Worm (Caenorhabditis elegans) whole organism, L3 larva: Measurements from ENCODE around the gene cab-1.

Experiments used
- ZK546.5 ChIP-seq: sonication (generic microtip); optimal IDR thresholded peaks from 2 replicates; lab custom pipeline; 2017; ENCODE audit warnings: missing biosample characterization, missing genetic modification characterization
- ama-1 ChIP-seq: fragments of 150-350 bp; optimal IDR thresholded peaks from 2 replicates; lab custom pipeline; 2018
- ceh-16 ChIP-seq: sonication (generic microtip); optimal IDR thresholded peaks from 2 replicates; lab custom pipeline; 2017; ENCODE audit warnings: missing biosample characterization, missing genetic modification characterization
- ceh-28 ChIP-seq: fragments of 150-350 bp; optimal IDR thresholded peaks from 2 replicates; lab custom pipeline; 2014; ENCODE audit warnings: missing biosample characterization, missing genetic modification reagents, missing genetic modification characterization
- ceh-82 ChIP-seq: fragments of 150-350 bp; optimal IDR thresholded peaks from 2 replicates; lab custom pipeline; 2014; ENCODE audit warnings: missing biosample characterization, missing genetic modification characterization
- daf-12 ChIP-seq: fragments of 150-350 bp; optimal IDR thresholded peaks from 2 replicates; lab custom pipeline; 2014; ENCODE audit warnings: missing biosample characterization, missing genetic modification reagents, missing genetic modification characterization
- egl-27 ChIP-seq: sonication (generic microtip); optimal IDR thresholded peaks from 4 replicates; lab custom pipeline; 2017; ENCODE audit warnings: missing biosample characterization, missing genetic modification reagents, missing genetic modification characterization
- egl-5 ChIP-seq: fragments of 150-350 bp; optimal IDR thresholded peaks from 2 replicates; lab custom pipeline; 2017; ENCODE audit warnings: missing biosample characterization, missing genetic modification reagents, missing genetic modification characterization, inconsistent platforms
- elt-1 ChIP-seq: fragments of 150-350 bp; optimal IDR thresholded peaks from 2 replicates; lab custom pipeline; 2014; ENCODE audit warnings: missing biosample characterization, missing genetic modification characterization
- elt-2 ChIP-seq: sonication (generic microtip); optimal IDR thresholded peaks from 2 replicates; lab custom pipeline; 2016; ENCODE audit warnings: missing genetic modification reagents, mild to moderate bottlenecking, missing genetic modification characterization, missing compliant biosample characterization
- eor-1 ChIP-seq, 2 experiments: fragments of 150-350 bp; optimal IDR thresholded peaks; 2 replicates each; lab custom pipeline; 2014 to 2018; ENCODE audit warnings: missing biosample characterization in 2 of 2, missing genetic modification characterization in 2 of 2
- fkh-10 ChIP-seq: sonication (generic microtip); optimal IDR thresholded peaks from 2 replicates; lab custom pipeline; 2017; ENCODE audit warnings: missing biosample characterization, missing genetic modification reagents, missing genetic modification characterization
- fkh-2 ChIP-seq: fragments of 150-350 bp; optimal IDR thresholded peaks from 2 replicates; lab custom pipeline; 2014; ENCODE audit warnings: missing biosample characterization, missing genetic modification reagents, missing genetic modification characterization
- fos-1 ChIP-seq: fragments of 150-350 bp; optimal IDR thresholded peaks from 2 replicates; lab custom pipeline; 2014; ENCODE audit warnings: missing biosample characterization, missing genetic modification characterization
- hmg-11 ChIP-seq: sonication (generic microtip); optimal IDR thresholded peaks from 2 replicates; lab custom pipeline; 2016; ENCODE audit warnings: missing genetic modification characterization, missing compliant biosample characterization
- jun-1 ChIP-seq: fragments of 150-350 bp; optimal IDR thresholded peaks from 2 replicates; lab custom pipeline; 2014; ENCODE audit warnings: missing biosample characterization, missing genetic modification reagents, missing genetic modification characterization
- lsy-12 ChIP-seq: sonication (generic microtip); optimal IDR thresholded peaks from 2 replicates; lab custom pipeline; 2016; ENCODE audit warnings: mild to moderate bottlenecking, missing genetic modification characterization, missing compliant biosample characterization
- mdl-1 ChIP-seq: fragments of 150-350 bp; optimal IDR thresholded peaks from 2 replicates; lab custom pipeline; 2014; ENCODE audit warnings: missing biosample characterization, missing genetic modification characterization
- mml-1 ChIP-seq: fragments of 150-350 bp; sonication (generic microtip); optimal IDR thresholded peaks from 3 replicates; lab custom pipeline; 2014; ENCODE audit warnings: missing biosample characterization, missing genetic modification characterization
- nfya-1 ChIP-seq: sonication (generic microtip); optimal IDR thresholded peaks from 2 replicates; lab custom pipeline; 2017; ENCODE audit warnings: missing genetic modification characterization, mild to moderate bottlenecking, missing compliant biosample characterization, antibody characterized with exemption, moderate library complexity; ENCODE audit not compliant: insufficient read depth
- nhr-11 ChIP-seq: fragments of 150-350 bp; optimal IDR thresholded peaks from 2 replicates; lab custom pipeline; 2014; ENCODE audit warnings: missing biosample characterization, missing genetic modification characterization
- nhr-12 ChIP-seq: fragments of 150-350 bp; optimal IDR thresholded peaks from 2 replicates; lab custom pipeline; 2014; ENCODE audit warnings: missing biosample characterization, missing genetic modification characterization
- nhr-23 ChIP-seq: fragments of 150-350 bp; optimal IDR thresholded peaks from 2 replicates; lab custom pipeline; 2014; ENCODE audit warnings: missing biosample characterization, missing genetic modification reagents, missing genetic modification characterization
- nhr-237 ChIP-seq: fragments of 150-350 bp; optimal IDR thresholded peaks from 2 replicates; lab custom pipeline; 2014; ENCODE audit warnings: missing biosample characterization, missing genetic modification characterization
- nhr-25 ChIP-seq: sonication (generic microtip); optimal IDR thresholded peaks from 2 replicates; lab custom pipeline; 2017; ENCODE audit warnings: missing biosample characterization, missing genetic modification characterization
- nhr-28 ChIP-seq: fragments of 150-350 bp; optimal IDR thresholded peaks from 2 replicates; lab custom pipeline; 2014; ENCODE audit warnings: missing biosample characterization, missing genetic modification characterization
- nhr-43 ChIP-seq: sonication (generic microtip); optimal IDR thresholded peaks from 2 replicates; lab custom pipeline; 2016; ENCODE audit warnings: mild to moderate bottlenecking, missing genetic modification characterization, missing compliant biosample characterization; ENCODE audit not compliant: poor library complexity, severe bottlenecking
- nhr-67 ChIP-seq: fragments of 150-350 bp; optimal IDR thresholded peaks from 2 replicates; lab custom pipeline; 2014; ENCODE audit warnings: missing biosample characterization, missing genetic modification characterization
- nhr-76 ChIP-seq: fragments of 150-350 bp; sonication (generic microtip); optimal IDR thresholded peaks from 5 replicates; lab custom pipeline; 2014; ENCODE audit warnings: missing biosample characterization, missing genetic modification characterization
- nhr-77 ChIP-seq: fragments of 150-350 bp; optimal IDR thresholded peaks from 2 replicates; lab custom pipeline; 2014; ENCODE audit warnings: missing biosample characterization, missing genetic modification characterization
- pha-4 ChIP-seq: fragments of 150-350 bp; optimal IDR thresholded peaks from 2 replicates; lab custom pipeline; 2014; ENCODE audit warnings: missing biosample characterization, missing genetic modification reagents, missing genetic modification characterization
- pqm-1 ChIP-seq: fragments of 150-350 bp; optimal IDR thresholded peaks from 2 replicates; lab custom pipeline; 2017; ENCODE audit warnings: missing biosample characterization, missing genetic modification characterization, inconsistent platforms
- sea-2 ChIP-seq: fragments of 150-350 bp; sonication (generic microtip); optimal IDR thresholded peaks from 4 replicates; lab custom pipeline; 2014; ENCODE audit warnings: missing biosample characterization, missing genetic modification reagents, missing genetic modification characterization
- snpc-4 ChIP-seq: fragments of 150-350 bp; optimal IDR thresholded peaks from 2 replicates; lab custom pipeline; 2014; ENCODE audit warnings: missing biosample characterization, missing genetic modification characterization
- tbx-2 ChIP-seq: sonication (generic microtip); optimal IDR thresholded peaks from 2 replicates; lab custom pipeline; 2016; ENCODE audit warnings: mild to moderate bottlenecking, missing genetic modification characterization, missing compliant biosample characterization
- unc-39 ChIP-seq: sonication (generic microtip); optimal IDR thresholded peaks from 4 replicates; lab custom pipeline; 2017; ENCODE audit warnings: missing biosample characterization, missing genetic modification characterization
- unc-62 ChIP-seq: fragments of 150-350 bp; sonication (generic microtip); optimal IDR thresholded peaks from 4 replicates; lab custom pipeline; 2014; ENCODE audit warnings: missing biosample characterization, missing genetic modification reagents, missing genetic modification characterization
- zag-1 ChIP-seq: fragments of 150-350 bp; optimal IDR thresholded peaks from 2 replicates; lab custom pipeline; 2014; ENCODE audit warnings: missing biosample characterization, missing genetic modification characterization
- ztf-11 ChIP-seq: fragments of 150-350 bp; optimal IDR thresholded peaks from 2 replicates; lab custom pipeline; 2014; ENCODE audit warnings: missing biosample characterization, missing genetic modification characterization
- ztf-4 ChIP-seq: fragments of 150-350 bp; optimal IDR thresholded peaks from 2 replicates; lab custom pipeline; 2014; ENCODE audit warnings: missing biosample characterization, missing genetic modification characterization

Gene cab-1

ce11 chrX:12176394-12176793, 36.3 kb downstream of the cab-1 start (continued):
- TF ChIP-seq fos-1 (tag; lab: Kevin White, UChicago) (no peak), ceh-82 (tag; lab: Kevin White, UChicago) (no peak), unc-62 (GFP tag; lab: Kevin White, UChicago) (no peak), lsy-12 (no peak)

ce11 chrX:12175667-12176278, 36.9 kb downstream of the cab-1 start:
- TF ChIP-seq nhr-23, result peak; percentile 47
- peak; percentile 56 for TF ChIP-seq nhr-43 (tag; lab: Kevin White, UChicago)
- TF ChIP-seq ceh-28 (tag; lab: Kevin White, UChicago), result no peak

ce11 chrX:12174686-12175404, 37.9 kb downstream of the cab-1 start:
- TF ChIP-seq pqm-1 (tag; lab: Kevin White, UChicago) (peak; percentile 41), egl-27 (no peak), pha-4 (tag; lab: Kevin White, UChicago) (peak; percentile 13), hmg-11 (peak; percentile 5), sea-2 (GFP tag; lab: Kevin White, UChicago) (no peak), mml-1 (tag; lab: Kevin White, UChicago) (no peak), elt-2 (tag; lab: Kevin White, UChicago) (peak; percentile 39), daf-12 (no peak), nfya-1 (peak; percentile 11)
- TF ChIP-seq, all 47 proteins: peak for 5

- TF ChIP-seq nhr-28 (tag; lab: Kevin White, UChicago), result no peak
- no peak for TF ChIP-seq fos-1 (tag; lab: Kevin White, UChicago)
- TF ChIP-seq pqm-1 (tag; lab: Kevin White, UChicago), result peak; percentile 35
- peak; percentile 40 for TF ChIP-seq elt-2 (tag; lab: Kevin White, UChicago)
- no peak for TF ChIP-seq unc-39 (tag; lab: Kevin White, UChicago)
These were observed 38.7 kb downstream of the cab-1 start for ce11 chrX:12173989-12174388.

- TF ChIP-seq nhr-11 (no peak), fkh-2 (tag; lab: Kevin White, UChicago) (no peak), lsy-12 (no peak), snpc-4 (tag; lab: Kevin White, UChicago) (no peak), nhr-76 (tag; lab: Kevin White, UChicago) (no peak), tbx-2 (tag; lab: Kevin White, UChicago) (no peak), ama-1 (no peak), nhr-43 (tag; lab: Kevin White, UChicago) (no peak), nfya-1 (no peak), unc-39 (tag; lab: Kevin White, UChicago) (no peak), ZK546.5 (tag; lab: Kevin White, UChicago) (no peak), sea-2 (GFP tag; lab: Kevin White, UChicago) (no peak), nhr-77 (no peak), zag-1 (tag; lab: Kevin White, UChicago) (no peak), mdl-1 (tag; lab: Kevin White, UChicago) (no peak), mml-1 (tag; lab: Kevin White, UChicago) (no peak), fkh-10 (GFP tag; lab: Kevin White, UChicago) (no peak), daf-12 (no peak), fos-1 (tag; lab: Kevin White, UChicago) (no peak), elt-1 (peak; percentile 90), ztf-11 (no peak), nhr-237 (no peak), elt-2 (tag; lab: Kevin White, UChicago) (peak; percentile 94), nhr-23 (no peak), unc-62 (GFP tag; lab: Kevin White, UChicago) (no peak), eor-1 (tag; optimal IDR thresholded peaks at IDR 0.05; lab: Kevin White, UChicago) (no peak), hmg-11 (no peak), pha-4 (tag; lab: Kevin White, UChicago) (peak; percentile 9), nhr-67 (tag; lab: Kevin White, UChicago) (no peak), nhr-12 (tag; lab: Kevin White, UChicago) (no peak), egl-5 (tag; lab: Kevin White, UChicago) (no peak), ceh-28 (tag; lab: Kevin White, UChicago) (no peak), nhr-25 (tag; lab: Kevin White, UChicago) (peak; percentile 55), ceh-16 (tag; lab: Kevin White, UChicago) (no peak), pqm-1 (tag; lab: Kevin White, UChicago) (peak; percentile 70), ztf-4 (tag; lab: Kevin White, UChicago) (no peak), jun-1 (tag; lab: Kevin White, UChicago) (peak; percentile 46)
These were observed 40.1 kb downstream of the cab-1 start for ce11 chrX:12172482-12173134.
